Worm (Caenorhabditis elegans) whole organism, dauer: ENCODE results near the gene hpl-2.

Experiments used
- unc-62 ChIP-seq: sonication (generic microtip); optimal IDR thresholded peaks from 2 replicates; lab custom pipeline; 2017; ENCODE audit warnings: missing biosample characterization, missing genetic modification reagents, missing genetic modification characterization

Gene hpl-2

ce11 chrIII:10709676-10710075 lies 45.7 kb downstream of the hpl-2 start:
- no peak for TF ChIP-seq unc-62 (GFP tag; lab: Kevin White, UChicago)

ce11 chrIII:10708484-10708883 lies 46.8 kb downstream of the hpl-2 start:
- no peak for TF ChIP-seq unc-62 (GFP tag; lab: Kevin White, UChicago)

ce11 chrIII:10707461-10707860 lies 47.9 kb downstream of the hpl-2 start, which contains the start of gene mrpl-12:
Gene mrpl-12, plus strand, starts transcription at chrIII:10707761.
- no peak for TF ChIP-seq unc-62 (GFP tag; lab: Kevin White, UChicago)

ce11 chrIII:10706972-10707438 lies 48.3 kb downstream of the hpl-2 start, which contains the start of the genes Y39A1A.21 and Y39A1A.22:
Gene Y39A1A.21, minus strand, starts transcription at chrIII:10707022.
Gene Y39A1A.22, minus strand, starts transcription at chrIII:10707028.
- TF ChIP-seq unc-62 (GFP tag; lab: Kevin White, UChicago), result no peak

- no peak for TF ChIP-seq unc-62 (GFP tag; lab: Kevin White, UChicago)
These were observed 48.8 kb downstream of the hpl-2 start for ce11 chrIII:10706481-10706880.

ce11 chrIII:10704499-10704898 lies 50.8 kb downstream of the hpl-2 start:
- TF ChIP-seq unc-62 (GFP tag; lab: Kevin White, UChicago), result no peak

ce11 chrIII:10703833-10704232 lies 51.5 kb downstream of the hpl-2 start:
- no peak for TF ChIP-seq unc-62 (GFP tag; lab: Kevin White, UChicago)

ce11 chrIII:10702805-10703204 lies 52.5 kb downstream of the hpl-2 start:
- no peak for TF ChIP-seq unc-62 (GFP tag; lab: Kevin White, UChicago)
